Worm (Caenorhabditis elegans): ENCODE data around the gene Y58A7A.5.

DNA sequence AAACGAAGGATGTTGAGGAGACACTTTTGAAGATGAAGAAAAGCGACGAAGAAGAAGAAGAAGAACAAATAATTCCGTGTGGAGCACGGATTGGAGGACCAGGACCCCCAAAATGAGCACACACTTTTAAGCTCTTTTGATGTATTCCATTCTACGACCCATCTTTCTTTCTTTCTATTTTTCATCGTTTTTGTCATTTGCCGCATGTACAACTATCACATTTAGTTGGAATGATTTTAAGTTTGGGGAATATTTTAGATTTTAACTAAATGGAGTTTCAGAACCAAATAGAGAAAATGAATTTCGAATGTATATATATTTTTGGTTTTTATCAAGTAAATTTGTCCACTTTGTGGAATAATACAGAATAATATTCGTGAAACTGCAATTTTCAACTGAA lies 12.2 kb upstream of the Y58A7A.5 start, which contains the start of gene unc-46:
- no peak for TF ChIP-seq pat-9 (tag; optimal IDR thresholded peaks at IDR 0.05)
- no peak for TF ChIP-seq pha-4 (tag; optimal IDR thresholded peaks at IDR 0.05)
- no peak for TF ChIP-seq syd-9 (tag; optimal IDR thresholded peaks at IDR 0.05)
- no peak for TF ChIP-seq nhr-11 (tag; optimal IDR thresholded peaks at IDR 0.05)
- no peak for TF ChIP-seq pqm-1 (tag; optimal IDR thresholded peaks at IDR 0.05)
- no peak for TF ChIP-seq ceh-34 (tag; optimal IDR thresholded peaks at IDR 0.05)
- no peak for TF ChIP-seq hlh-13 (GFP tag; optimal IDR thresholded peaks at IDR 0.05)

All from whole organism, late embryonic.